Worm (Caenorhabditis elegans) whole organism, L2 larva: ENCODE measurements around the gene mdt-26.

Experiments
- F13H6.1 ChIP-seq: sonication (generic microtip); optimal IDR thresholded peaks from 2 replicates; lab custom pipeline; 2016; ENCODE audit warnings: missing genetic modification characterization, missing compliant biosample characterization
- R02D3.7 ChIP-seq: fragments of 150-350 bp; optimal IDR thresholded peaks from 2 replicates; lab custom pipeline; 2014; ENCODE audit warnings: missing biosample characterization, missing genetic modification characterization
- ama-1 ChIP-seq: fragments of 150-350 bp; optimal IDR thresholded peaks from 2 replicates; lab custom pipeline; 2018; ENCODE audit warnings: inconsistent platforms
- fos-1 ChIP-seq: fragments of 150-350 bp; optimal IDR thresholded peaks from 2 replicates; lab custom pipeline; 2014; ENCODE audit warnings: missing biosample characterization, missing genetic modification characterization
- ztf-4 ChIP-seq: fragments of 150-350 bp; optimal IDR thresholded peaks from 2 replicates; lab custom pipeline; 2014; ENCODE audit warnings: missing biosample characterization, missing genetic modification characterization

DNA sequence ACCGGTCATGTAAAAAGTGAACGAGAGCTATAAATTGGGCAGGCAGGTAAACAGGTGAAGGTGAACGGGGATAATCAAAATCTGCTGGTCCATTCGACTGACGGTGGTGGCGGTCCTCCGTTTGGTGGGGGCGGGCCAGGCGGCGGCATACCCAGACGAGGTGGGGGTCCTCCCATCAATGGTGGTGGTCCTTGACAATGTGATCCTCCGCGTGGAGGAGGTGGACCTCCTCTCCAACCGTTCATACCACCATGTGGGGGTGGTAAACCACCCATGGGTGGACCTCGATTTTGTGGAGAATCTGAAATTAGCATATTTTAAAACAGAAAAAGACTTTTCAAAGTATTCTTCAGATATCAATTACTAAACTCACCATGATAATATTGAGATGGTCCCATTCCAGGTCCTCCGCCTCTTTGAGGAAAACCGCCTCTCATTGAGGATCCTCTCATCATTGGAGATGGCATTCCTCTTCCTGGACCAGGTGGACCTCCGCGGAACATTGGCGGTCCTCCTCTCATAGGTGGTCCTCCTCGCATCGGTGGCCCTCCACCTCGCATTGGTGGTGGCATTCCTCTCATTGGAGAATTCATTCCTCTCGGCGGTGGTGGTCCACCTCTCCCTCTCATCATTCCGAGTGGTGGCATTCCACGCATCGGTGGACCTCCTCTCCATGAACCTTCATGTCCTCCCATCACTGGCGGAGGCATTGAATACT is 20.5 kb upstream of the mdt-26 start:
- TF ChIP-seq ama-1 (lab: Kevin White, UChicago) (no peak), fos-1 (tag; lab: Kevin White, UChicago) (no peak), R02D3.7 (tag; lab: Kevin White, UChicago) (no peak), F13H6.1 (no peak), ztf-4 (tag; lab: Kevin White, UChicago) (no peak)
